Fruit fly (Drosophila melanogaster): ENCODE results near the gene CG11756.

DNA sequence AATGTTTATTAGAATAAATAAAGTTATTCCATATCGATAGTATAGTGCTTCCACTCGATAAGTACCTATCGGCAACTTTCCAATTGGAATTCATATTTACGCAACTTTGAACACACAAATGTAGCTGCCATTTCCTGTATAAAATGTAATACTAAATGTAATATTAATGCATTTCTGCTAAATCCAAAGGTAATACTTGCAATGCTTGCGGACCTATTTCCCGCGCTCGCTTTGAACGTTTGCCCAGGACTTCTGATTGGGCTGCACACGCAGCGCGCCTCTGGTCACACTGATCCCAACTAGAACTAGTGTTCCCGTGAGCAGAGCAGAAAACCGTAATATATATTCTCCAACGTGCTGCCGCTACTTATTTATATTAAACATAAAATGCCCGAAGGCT is 21.5 kb downstream of the CG11756 start, which contains the start of gene dlg1:
- no peak for TF ChIP-seq CG10348 (GFP tag; IDR thresholded peaks at IDR 0.05)
- TF ChIP-seq CG17806 (tag; optimal IDR thresholded peaks at IDR 0.05) = no peak
- TF ChIP-seq CG32121 (GFP tag; IDR thresholded peaks at IDR 0.05) = no peak

Data from whole organism, pupa.